Fruit fly (Drosophila melanogaster) whole organism, wandering third instar larva: ENCODE results near the gene CG33061.

Experiments used
- Abd-B ChIP-seq: fragments of >200 bp; optimal IDR thresholded peaks from 2 replicates; lab custom pipeline; 2017; ENCODE audit warnings: missing biosample characterization, missing genetic modification characterization
- CG32264 ChIP-seq: fragments of 200-800 bp; sonication (Bioruptor generic); optimal IDR thresholded peaks from 2 replicates; lab custom pipeline; 2016; ENCODE audit warnings: missing biosample characterization, missing genetic modification characterization
- CG9705 ChIP-seq: fragments of 200-800 bp; sonication (Bioruptor generic); optimal IDR thresholded peaks from 2 replicates; lab custom pipeline; 2018; ENCODE audit warnings: missing biosample characterization, mild to moderate bottlenecking, missing genetic modification characterization
- CrebA ChIP-seq: fragments of 200-800 bp; sonication (Bioruptor generic); optimal IDR thresholded peaks from 2 replicates; lab custom pipeline; 2016; ENCODE audit warnings: missing biosample characterization, mild to moderate bottlenecking, missing genetic modification characterization, borderline replicate concordance
- GATAd ChIP-seq: sonication (Bioruptor generic); optimal IDR thresholded peaks from 2 replicates; lab custom pipeline; 2016; ENCODE audit warnings: missing biosample characterization, missing genetic modification characterization
- Hnf4 ChIP-seq: fragments of 200-800 bp; sonication (Bioruptor generic); optimal IDR thresholded peaks from 2 replicates; lab custom pipeline; 2016; ENCODE audit warnings: missing biosample characterization, mild to moderate bottlenecking, missing genetic modification characterization
- Hr78 ChIP-seq: fragments of >200 bp; optimal IDR thresholded peaks from 2 replicates; lab custom pipeline; 2017; ENCODE audit warnings: missing biosample characterization, missing genetic modification characterization
- Hr83 ChIP-seq: fragments of 200-300 bp; sonication (Bioruptor generic); optimal IDR thresholded peaks from 2 replicates; lab custom pipeline; 2016; ENCODE audit warnings: missing biosample characterization, mild to moderate bottlenecking, missing genetic modification characterization, moderate library complexity; ENCODE audit not compliant: poor library complexity, severe bottlenecking
- Mio ChIP-seq: sonication (Bioruptor generic); optimal IDR thresholded peaks from 2 replicates; lab custom pipeline; 2016; ENCODE audit warnings: missing biosample characterization, missing genetic modification characterization
- Myc ChIP-seq: fragments of >200 bp; optimal IDR thresholded peaks from 2 replicates; lab custom pipeline; 2017
- OdsH ChIP-seq: fragments of 200-800 bp; sonication (Bioruptor generic); optimal IDR thresholded peaks from 2 replicates; lab custom pipeline; 2016; ENCODE audit warnings: missing biosample characterization, mild to moderate bottlenecking, missing genetic modification characterization
- Rel ChIP-seq, 2 experiments: fragments of 200-800 bp; sonication (Bioruptor generic) in 1 of 2; optimal IDR thresholded peaks; 2 replicates in 1 of 2; 3 replicates in 1 of 2; lab custom pipeline; 2016 to 2019; ENCODE audit warnings: mild to moderate bottlenecking in 2 of 2, missing biosample characterization in 2 of 2, missing genetic modification characterization in 2 of 2, moderate library complexity in 1 of 2
- Vsx2 ChIP-seq: fragments of 200-300, 225-300 bp; sonication (Bioruptor generic); optimal IDR thresholded peaks from 2 replicates; lab custom pipeline; 2018; ENCODE audit warnings: missing biosample characterization, missing genetic modification characterization; ENCODE audit not compliant: partially characterized antibody
- br ChIP-seq: fragments of 200-800 bp; sonication (Bioruptor generic); optimal IDR thresholded peaks from 2 replicates; lab custom pipeline; 2016; ENCODE audit warnings: missing biosample characterization, missing genetic modification characterization
- dl ChIP-seq, 2 experiments: fragments of 175-275, 200-275 bp in 1 of 2; fragments of 200-275 bp in 1 of 2; sonication (Bioruptor generic); optimal IDR thresholded peaks; lab custom pipeline; 2018; ENCODE audit warnings: mild to moderate bottlenecking in 2 of 2, missing biosample characterization in 2 of 2, missing genetic modification characterization in 2 of 2, moderate library complexity in 2 of 2; ENCODE audit not compliant: partially characterized antibody in 2 of 2, insufficient read depth in 1 of 2
- dmrt93B ChIP-seq: fragments of 200-800 bp; sonication (Bioruptor generic); optimal IDR thresholded peaks from 2 replicates; lab custom pipeline; 2018; ENCODE audit warnings: missing biosample characterization, mild to moderate bottlenecking, missing genetic modification characterization
- dsf ChIP-seq: sonication (Bioruptor generic); optimal IDR thresholded peaks from 2 replicates; lab custom pipeline; 2016; ENCODE audit warnings: missing biosample characterization, missing genetic modification characterization, borderline replicate concordance
- ey ChIP-seq: fragments of 200-800 bp; sonication (Bioruptor generic); optimal IDR thresholded peaks from 2 replicates; lab custom pipeline; 2016; ENCODE audit warnings: missing biosample characterization, missing genetic modification characterization
- fru ChIP-seq: fragments of 200-800 bp; sonication (Bioruptor generic); optimal IDR thresholded peaks from 3 replicates; lab custom pipeline; 2016; ENCODE audit warnings: missing biosample characterization, mild to moderate bottlenecking, missing genetic modification characterization
- h ChIP-seq: fragments of 200-800 bp; sonication (Bioruptor generic); optimal IDR thresholded peaks from 3 replicates; lab custom pipeline; 2016; ENCODE audit warnings: missing biosample characterization, mild to moderate bottlenecking, missing genetic modification characterization
- jim ChIP-seq: fragments of 175-275, 200-325 bp; sonication (Bioruptor generic); optimal IDR thresholded peaks from 2 replicates; lab custom pipeline; 2016; ENCODE audit warnings: missing biosample characterization, mild to moderate bottlenecking, missing genetic modification characterization
- pan ChIP-seq: fragments of >200 bp; optimal IDR thresholded peaks from 2 replicates; lab custom pipeline; 2017
- psq ChIP-seq: fragments of 200-800 bp; sonication (Bioruptor generic); optimal IDR thresholded peaks from 3 replicates; lab custom pipeline; 2017; ENCODE audit warnings: missing biosample characterization, mild to moderate bottlenecking, missing genetic modification characterization, moderate library complexity
- rgr ChIP-seq: fragments of 200-800 bp; sonication (Bioruptor generic); optimal IDR thresholded peaks from 3 replicates; lab custom pipeline; 2016; ENCODE audit warnings: missing biosample characterization, mild to moderate bottlenecking, missing genetic modification characterization
- sage ChIP-seq: fragments of 200-800 bp; sonication (Bioruptor generic); optimal IDR thresholded peaks from 2 replicates; lab custom pipeline; 2016; ENCODE audit warnings: missing biosample characterization, mild to moderate bottlenecking, missing genetic modification characterization
- tai ChIP-seq: sonication (Bioruptor generic); optimal IDR thresholded peaks from 2 replicates; lab custom pipeline; 2016; ENCODE audit warnings: missing biosample characterization, missing genetic modification characterization
- usp ChIP-seq: fragments of >200 bp; optimal IDR thresholded peaks from 2 replicates; lab custom pipeline; 2017; ENCODE audit warnings: missing biosample characterization, missing genetic modification characterization

The CG33061 gene

dm6 chr3L:16295447-16295846 lies 34.1 kb upstream of the CG33061 start, which contains the start of gene CG4962:
TSS of gene CG4962 (minus strand) at chr3L:16295547.
- TF ChIP-seq h (GFP tag; lab: Kevin White, UChicago): no peak
- no peak for TF ChIP-seq Abd-B (GFP tag; lab: Kevin White, UChicago)
- no peak for TF ChIP-seq sage (GFP tag; lab: Kevin White, UChicago)
- TF ChIP-seq jim (GFP tag; lab: Kevin White, UChicago): no peak
- no peak for TF ChIP-seq dsf (GFP tag; lab: Kevin White, UChicago)
- no peak for TF ChIP-seq Mio
- no peak for TF ChIP-seq dl (GFP tag; optimal IDR thresholded peaks at IDR 0.05; lab: Kevin White, UChicago; ENCODE audit: insufficient read depth in 1 of 2, partially characterized antibody in 2 of 2)
- no peak for TF ChIP-seq GATAd (GFP tag; lab: Kevin White, UChicago)
- no peak for TF ChIP-seq CG32264 (GFP tag; lab: Kevin White, UChicago)
- no peak for TF ChIP-seq CG9705
- TF ChIP-seq Vsx2 (GFP tag; lab: Kevin White, UChicago): no peak
- no peak for TF ChIP-seq tai (GFP tag; lab: Kevin White, UChicago)
- no peak for TF ChIP-seq pan
- no peak for TF ChIP-seq Hnf4 (GFP tag; lab: Kevin White, UChicago)
- no peak for TF ChIP-seq Hr78
- no peak for TF ChIP-seq Rel (GFP tag; optimal IDR thresholded peaks at IDR 0.05; lab: Kevin White, UChicago)
- no peak for TF ChIP-seq Rel (tag; optimal IDR thresholded peaks at IDR 0.05; lab: Kevin White, UChicago)
- TF ChIP-seq dmrt93B (GFP tag; lab: Kevin White, UChicago): no peak

DNA sequence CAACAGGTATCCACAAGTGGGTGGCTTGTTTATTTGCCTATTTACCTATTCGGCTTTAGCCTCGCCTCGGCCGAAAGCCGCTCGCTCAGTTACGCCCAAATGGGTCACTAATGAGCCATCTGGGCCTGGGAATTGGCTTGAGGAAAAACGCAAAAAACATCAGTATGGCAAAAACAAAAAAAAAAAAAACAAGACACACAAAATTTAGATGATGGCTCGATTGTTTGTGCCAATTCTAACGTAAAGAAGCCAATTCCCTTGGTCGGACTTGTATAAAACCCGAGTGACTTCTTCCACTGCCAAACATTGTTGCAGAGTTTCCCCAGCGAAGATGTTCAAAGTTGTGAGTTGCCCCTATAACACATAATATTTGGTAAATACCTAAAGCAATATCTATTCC lies 28.4 kb upstream of the CG33061 start, which contains the start of gene CG4982:
Gene CG4982 (plus strand): TSS at position 301 of the 400 bp plus-strand sequence.
- no peak for TF ChIP-seq OdsH (GFP tag; lab: Kevin White, UChicago)
- TF ChIP-seq Myc (lab: Kevin White, UChicago): no peak
- no peak for TF ChIP-seq dsf (GFP tag; lab: Kevin White, UChicago)
- no peak for TF ChIP-seq psq (GFP tag; lab: Kevin White, UChicago)
- TF ChIP-seq rgr (GFP tag; lab: Kevin White, UChicago): no peak
- TF ChIP-seq CG32264 (GFP tag; lab: Kevin White, UChicago): no peak
- no peak for TF ChIP-seq usp (GFP tag; lab: Kevin White, UChicago)
- no peak for TF ChIP-seq br (GFP tag; lab: Kevin White, UChicago)

DNA sequence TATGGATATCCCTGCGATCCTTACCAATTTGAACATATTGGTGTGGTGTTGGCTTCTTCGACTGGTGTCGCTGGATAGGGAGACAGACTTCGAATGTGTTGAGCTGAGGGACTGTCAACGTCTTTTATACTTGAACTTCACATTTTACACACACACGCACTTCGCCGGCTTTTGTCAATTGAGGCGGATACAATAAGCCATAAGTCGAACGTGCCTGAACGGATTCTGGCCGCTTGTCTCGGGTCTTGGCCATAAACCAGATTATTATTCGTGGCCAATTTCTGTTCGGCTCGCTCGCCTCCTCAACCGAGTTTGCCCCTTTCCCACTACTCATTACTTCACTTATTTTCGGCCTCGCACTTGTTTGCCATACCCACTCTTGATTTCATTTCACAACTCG lies 26.5 kb upstream of the CG33061 start, which contains the start of gene CG13044:
Gene CG13044 (minus strand): TSS at position 101 of the 400 bp plus-strand sequence.
- no peak for TF ChIP-seq tai (GFP tag; lab: Kevin White, UChicago)
- TF ChIP-seq CrebA (GFP tag; lab: Kevin White, UChicago): no peak
- TF ChIP-seq OdsH (GFP tag; lab: Kevin White, UChicago): no peak
- TF ChIP-seq ey (GFP tag; lab: Kevin White, UChicago): no peak
- TF ChIP-seq rgr (GFP tag; lab: Kevin White, UChicago): no peak
- no peak for TF ChIP-seq psq (GFP tag; lab: Kevin White, UChicago)
- TF ChIP-seq Myc (lab: Kevin White, UChicago): no peak
- no peak for TF ChIP-seq Hr83 (GFP tag; lab: Kevin White, UChicago)
- TF ChIP-seq dl (GFP tag; optimal IDR thresholded peaks at IDR 0.05; lab: Kevin White, UChicago; ENCODE audit: insufficient read depth in 1 of 2, partially characterized antibody in 2 of 2): no peak
- TF ChIP-seq Abd-B (GFP tag; lab: Kevin White, UChicago): no peak
- TF ChIP-seq, all 38 proteins: peak for 0

DNA sequence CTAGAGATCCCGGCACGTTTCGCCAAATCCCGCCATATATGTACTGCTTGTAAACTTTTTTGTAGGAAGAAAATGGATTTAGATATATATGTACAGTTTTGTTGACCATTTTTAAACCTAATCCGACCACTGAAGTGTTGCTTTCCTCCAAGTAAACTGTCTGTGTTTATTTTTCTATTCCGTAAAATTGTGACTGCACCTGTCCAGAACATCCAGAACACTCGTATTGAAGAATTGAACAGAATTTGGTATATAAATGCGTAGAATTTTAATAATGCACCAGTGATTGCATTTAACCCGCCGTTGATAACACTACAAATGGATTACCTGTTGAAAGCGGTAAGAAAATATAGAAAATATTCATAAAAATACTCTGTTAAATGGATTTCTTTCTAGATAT lies 25.6 kb upstream of the CG33061 start, which contains the start of gene CG43249:
Gene CG43249 (plus strand): TSS at position 301 of the 400 bp plus-strand sequence.
- TF ChIP-seq usp (GFP tag; lab: Kevin White, UChicago) (no peak), dsf (GFP tag; lab: Kevin White, UChicago) (no peak), CG9705 (no peak), CG32264 (GFP tag; lab: Kevin White, UChicago) (no peak), Abd-B (GFP tag; lab: Kevin White, UChicago) (no peak), CrebA (GFP tag; lab: Kevin White, UChicago) (no peak), pan (no peak), Hr83 (GFP tag; lab: Kevin White, UChicago) (no peak), fru (GFP tag; lab: Kevin White, UChicago) (no peak), Hr78 (no peak), sage (GFP tag; lab: Kevin White, UChicago) (no peak)
